Fruit fly (Drosophila melanogaster): ENCODE measurements around the gene CG6793.
A peak's percentile ranks its signal among the peaks of the same experiment; 100 is the strongest.

CG6793 gene

dm6 chr3L:12092860-12093359 is 50.7 kb downstream of the CG6793 start (continued):
- TF ChIP-seq CG10543 (GFP tag; optimal IDR thresholded peaks at IDR 0.05) (no peak), Ets65A (GFP tag) (peak; percentile 3), NFAT (GFP tag; IDR thresholded peaks at IDR 0.05) (no peak), HHEX (GFP tag; optimal IDR thresholded peaks at IDR 0.05) (no peak), CG4617 (GFP tag; optimal IDR thresholded peaks at IDR 0.05; ENCODE audit: borderline replicate concordance) (no peak), Hr51 (GFP tag; optimal IDR thresholded peaks at IDR 0.05) (no peak), btn (GFP tag; optimal IDR thresholded peaks at IDR 0.05) (no peak), CG8388 (GFP tag; optimal IDR thresholded peaks at IDR 0.05) (no peak), ind (GFP tag; optimal IDR thresholded peaks at IDR 0.05) (no peak), CG13894 (tag; optimal IDR thresholded peaks at IDR 0.05) (peak; percentile 96), hbn (GFP tag; IDR thresholded peaks at IDR 0.05; ENCODE audit: partially characterized antibody) (no peak), tx (GFP tag; optimal IDR thresholded peaks at IDR 0.05) (no peak), pita (GFP tag; optimal IDR thresholded peaks at IDR 0.05) (no peak), kni (GFP tag; optimal IDR thresholded peaks at IDR 0.05) (peak; percentile 17), CG18011 (GFP tag; optimal IDR thresholded peaks at IDR 0.05) (no peak), esg (GFP tag; conservative IDR thresholded peaks at IDR 0.05) (no peak), run (tag; optimal IDR thresholded peaks at IDR 0.05) (no peak), HLH4C (GFP tag; IDR thresholded peaks at IDR 0.05; ENCODE audit: partially characterized antibody) (no peak), mirr (GFP tag; optimal IDR thresholded peaks at IDR 0.05) (no peak), CG17361 (GFP tag; IDR thresholded peaks at IDR 0.05) (no peak), Six4 (GFP tag; optimal IDR thresholded peaks at IDR 0.05) (no peak), Deaf1 (tag; optimal IDR thresholded peaks at IDR 0.05) (no peak), eve (GFP tag; optimal IDR thresholded peaks at IDR 0.05) (no peak), otp (GFP tag; IDR thresholded peaks at IDR 0.05) (no peak), CG8359 (GFP tag; optimal IDR thresholded peaks at IDR 0.05; ENCODE audit: borderline replicate concordance) (no peak), abd-A (tag; optimal IDR thresholded peaks at IDR 0.05) (peak; percentile 62)
